Fruit fly (Drosophila melanogaster) whole organism: ENCODE measurements around the gene CG5116.

Experiments used
- CG8478 ChIP-seq: fragments of >200 bp; optimal IDR thresholded peaks from 2 replicates; lab custom pipeline; 2018; ENCODE audit warnings: inconsistent platforms
- Dll ChIP-seq: fragments of >200 bp; optimal IDR thresholded peaks from 2 replicates; lab custom pipeline; 2017
- EcR ChIP-seq, 2 experiments: fragments of >200 bp; optimal IDR thresholded peaks; 2 replicates each; lab custom pipeline; 2017; ENCODE audit warnings: missing biosample characterization in 2 of 2, missing genetic modification characterization in 2 of 2, missing genetic modification reagents in 2 of 2
- pan ChIP-seq: fragments of >200 bp; optimal IDR thresholded peaks from 2 replicates; lab custom pipeline; 2017
- psq ChIP-seq: fragments of >200 bp; optimal IDR thresholded peaks from 2 replicates; lab custom pipeline; 2017
- usp ChIP-seq: fragments of >200 bp; optimal IDR thresholded peaks from 2 replicates; lab custom pipeline; 2017; ENCODE audit warnings: missing biosample characterization, missing genetic modification characterization, mixed read lengths

The CG5116 gene

dm6 chr3R:25482463-25483173, at the start of gene CG5116, which contains the start of the genes XNP and CG42488:
Gene CG5116 (plus strand): TSS chr3R:25483098.
Gene XNP (minus strand): TSS chr3R:25482834.
Gene CG42488 (plus strand): TSS chr3R:25483098.
- TF ChIP-seq EcR (GFP tag; optimal IDR thresholded peaks at IDR 0.05; lab: Kevin White, UChicago): no peak
- no peak for TF ChIP-seq pan (lab: Kevin White, UChicago)
- TF ChIP-seq usp (GFP tag; lab: Kevin White, UChicago): no peak
- TF ChIP-seq CG8478 (lab: Kevin White, UChicago): no peak
- no peak for TF ChIP-seq Dll
- no peak for TF ChIP-seq psq

DNA sequence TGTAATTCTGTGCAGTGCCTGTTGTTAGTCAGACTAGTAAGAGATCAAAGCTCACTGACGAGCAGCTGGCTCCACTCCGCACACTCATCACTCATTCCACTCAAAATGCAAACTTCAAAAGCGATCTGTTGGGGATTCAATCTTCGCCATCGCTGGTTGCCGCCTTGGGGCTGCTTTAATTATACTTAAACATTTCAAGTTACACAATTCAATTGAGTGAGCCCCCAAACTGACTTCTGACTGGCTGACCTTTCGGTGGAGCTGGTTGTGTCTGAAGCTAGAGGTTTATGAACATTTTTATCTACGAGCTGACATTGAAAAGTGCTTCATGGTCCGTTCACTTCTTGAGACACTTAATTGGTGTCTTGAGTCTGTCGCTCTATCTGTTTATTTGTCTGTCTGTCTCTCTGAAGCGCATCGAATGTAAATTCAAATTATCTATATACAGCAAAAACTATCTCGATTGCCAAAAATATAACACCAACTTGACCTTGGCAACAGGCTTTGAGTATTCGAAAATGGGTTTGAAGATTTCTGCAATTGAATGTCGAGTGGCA, 45.6 kb upstream of the CG5116 start:
- no peak for TF ChIP-seq Dll
- TF ChIP-seq usp (GFP tag; lab: Kevin White, UChicago): no peak
- no peak for TF ChIP-seq pan (lab: Kevin White, UChicago)
- no peak for TF ChIP-seq EcR (GFP tag; optimal IDR thresholded peaks at IDR 0.05; lab: Kevin White, UChicago)
- no peak for TF ChIP-seq psq
- TF ChIP-seq CG8478 (lab: Kevin White, UChicago): no peak

DNA sequence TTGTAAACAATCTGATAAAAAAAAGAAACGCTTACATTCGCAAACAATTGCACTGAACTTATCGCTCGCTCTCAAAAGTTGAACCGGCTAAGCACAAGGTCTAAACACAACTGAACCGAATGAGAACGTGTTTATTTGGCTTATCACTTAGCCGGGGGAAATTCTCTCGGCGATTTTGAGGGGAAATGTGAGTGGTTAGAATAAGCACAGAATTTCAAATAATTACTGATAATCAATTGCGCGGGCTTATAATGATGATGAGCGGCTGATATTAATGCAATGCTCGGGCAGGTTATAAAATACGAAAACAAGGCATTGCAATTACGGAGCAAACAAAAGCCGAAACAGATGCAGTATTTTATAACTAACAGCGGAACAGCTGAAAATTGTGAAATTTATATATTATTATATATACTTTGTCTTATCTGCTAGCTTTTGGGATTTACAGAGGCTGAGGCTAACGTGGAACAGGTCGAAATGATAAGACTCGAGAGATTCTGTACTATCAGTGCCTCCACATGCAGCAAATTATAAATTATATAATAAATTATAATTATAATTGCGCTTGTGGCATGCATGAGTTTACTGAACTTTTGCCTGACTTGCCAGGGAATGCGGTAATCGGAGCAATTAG, 44.4 kb upstream of the CG5116 start:
- no peak for TF ChIP-seq pan (lab: Kevin White, UChicago)
- no peak for TF ChIP-seq Dll
- TF ChIP-seq EcR (GFP tag; optimal IDR thresholded peaks at IDR 0.05; lab: Kevin White, UChicago): no peak
- no peak for TF ChIP-seq psq
- TF ChIP-seq CG8478 (lab: Kevin White, UChicago): no peak
- TF ChIP-seq usp (GFP tag; lab: Kevin White, UChicago): no peak

DNA sequence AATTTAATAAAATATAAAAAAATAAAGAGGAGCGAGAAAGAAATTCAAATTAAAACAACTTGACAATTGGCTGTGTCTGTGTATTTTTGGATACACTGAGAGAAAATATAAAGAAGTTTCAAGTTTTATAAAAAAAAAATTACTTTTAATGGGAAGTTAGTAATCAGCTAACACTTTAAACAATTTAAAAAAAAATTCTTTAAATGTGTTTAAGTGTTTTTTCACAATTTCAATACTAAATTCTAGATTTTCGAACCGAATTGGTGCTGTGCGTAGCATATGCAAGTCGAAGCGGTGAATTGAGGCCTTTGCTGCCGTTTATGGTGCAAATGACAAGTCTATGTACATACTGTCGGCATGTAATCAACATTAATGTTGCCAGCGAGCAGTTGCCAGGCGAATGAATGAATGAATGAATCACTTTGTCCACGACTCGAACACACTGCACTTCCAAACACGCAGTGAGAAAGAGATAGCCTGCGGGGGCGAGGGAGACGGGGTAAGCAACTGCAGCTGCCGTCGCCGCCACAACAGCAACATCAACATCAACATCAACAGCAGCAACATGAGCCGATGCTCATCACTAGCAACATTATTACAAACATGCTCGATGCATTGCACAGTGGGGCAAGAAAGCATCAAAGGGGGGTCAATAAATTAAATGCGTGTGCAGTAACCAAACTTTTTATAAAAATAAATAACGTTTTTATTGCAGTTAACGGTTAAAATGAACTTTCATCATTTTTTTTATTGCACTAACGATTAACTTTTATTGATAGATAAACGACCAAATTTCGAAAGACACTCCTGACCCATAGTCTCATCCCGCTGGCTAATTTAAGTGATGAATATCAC, 37.1 kb upstream of the CG5116 start:
- no peak for TF ChIP-seq CG8478 (lab: Kevin White, UChicago)
- TF ChIP-seq Dll: no peak
- no peak for TF ChIP-seq psq
- TF ChIP-seq pan (lab: Kevin White, UChicago): no peak
- no peak for TF ChIP-seq usp (GFP tag; lab: Kevin White, UChicago)
- TF ChIP-seq EcR (GFP tag; optimal IDR thresholded peaks at IDR 0.05; lab: Kevin White, UChicago): no peak

- TF ChIP-seq Dll (no peak), pan (lab: Kevin White, UChicago) (no peak), EcR (GFP tag; optimal IDR thresholded peaks at IDR 0.05; lab: Kevin White, UChicago) (no peak), psq (no peak), usp (GFP tag; lab: Kevin White, UChicago) (no peak), CG8478 (lab: Kevin White, UChicago) (no peak)
Observed at dm6 chr3R:25446482-25447300, 36.2 kb upstream of the CG5116 start.

DNA sequence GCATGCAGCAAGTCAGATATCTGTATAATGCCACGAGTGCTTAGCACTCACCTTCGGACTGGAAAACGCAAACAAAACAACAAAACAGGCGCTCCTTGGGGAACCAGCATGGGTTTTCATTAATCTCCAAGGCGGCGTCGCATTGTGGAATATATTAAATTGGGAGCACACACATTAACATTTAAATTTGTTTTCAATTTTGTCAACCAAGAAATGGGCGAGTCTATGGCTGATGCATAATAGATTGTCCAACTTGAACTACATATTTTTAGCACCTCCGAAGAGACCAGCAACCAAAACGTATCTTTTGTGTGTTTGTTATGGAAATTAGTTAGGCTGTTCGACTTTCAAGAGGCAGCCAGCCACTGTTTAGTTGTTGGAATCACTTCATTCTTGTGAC, 35.4 kb upstream of the CG5116 start:
- no peak for TF ChIP-seq pan (lab: Kevin White, UChicago)
- no peak for TF ChIP-seq EcR (GFP tag; optimal IDR thresholded peaks at IDR 0.05; lab: Kevin White, UChicago)
- TF ChIP-seq CG8478 (lab: Kevin White, UChicago): no peak
- TF ChIP-seq usp (GFP tag; lab: Kevin White, UChicago): no peak
- TF ChIP-seq Dll: no peak

- TF ChIP-seq pan (lab: Kevin White, UChicago): no peak
- no peak for TF ChIP-seq CG8478 (lab: Kevin White, UChicago)
- no peak for TF ChIP-seq Dll
Observed at dm6 chr3R:25448318-25448717, 34.6 kb upstream of the CG5116 start.

- no peak for TF ChIP-seq Dll
- TF ChIP-seq usp (GFP tag; lab: Kevin White, UChicago): no peak
- no peak for TF ChIP-seq CG8478 (lab: Kevin White, UChicago)
- TF ChIP-seq EcR (GFP tag; optimal IDR thresholded peaks at IDR 0.05; lab: Kevin White, UChicago): no peak
- no peak for TF ChIP-seq pan (lab: Kevin White, UChicago)
- no peak for TF ChIP-seq psq
Observed at dm6 chr3R:25448737-25449136, 34.2 kb upstream of the CG5116 start.

DNA sequence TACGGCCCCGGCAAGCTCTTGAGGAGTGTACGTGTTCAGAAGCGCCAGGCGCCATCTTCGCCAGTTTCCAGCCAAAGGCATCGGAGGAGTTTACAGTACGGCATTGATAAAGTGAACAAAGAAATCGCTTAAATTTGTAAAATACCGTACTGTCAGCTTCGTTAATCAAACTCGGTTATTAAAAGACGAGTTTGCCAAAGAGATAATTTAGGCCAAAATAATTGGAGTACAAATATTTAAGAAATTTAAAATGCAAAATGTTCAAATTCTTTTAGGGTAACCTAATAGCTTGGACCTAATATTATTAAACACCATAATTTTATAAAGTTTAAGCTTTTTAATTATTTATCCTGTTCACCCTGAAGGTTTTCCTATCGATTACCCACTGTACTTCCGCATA, 31.1 kb upstream of the CG5116 start:
- TF ChIP-seq CG8478 (lab: Kevin White, UChicago): no peak
- no peak for TF ChIP-seq EcR (GFP tag; optimal IDR thresholded peaks at IDR 0.05; lab: Kevin White, UChicago)
- TF ChIP-seq Dll: no peak
- no peak for TF ChIP-seq usp (GFP tag; lab: Kevin White, UChicago)
- TF ChIP-seq pan (lab: Kevin White, UChicago): no peak
- no peak for TF ChIP-seq psq

DNA sequence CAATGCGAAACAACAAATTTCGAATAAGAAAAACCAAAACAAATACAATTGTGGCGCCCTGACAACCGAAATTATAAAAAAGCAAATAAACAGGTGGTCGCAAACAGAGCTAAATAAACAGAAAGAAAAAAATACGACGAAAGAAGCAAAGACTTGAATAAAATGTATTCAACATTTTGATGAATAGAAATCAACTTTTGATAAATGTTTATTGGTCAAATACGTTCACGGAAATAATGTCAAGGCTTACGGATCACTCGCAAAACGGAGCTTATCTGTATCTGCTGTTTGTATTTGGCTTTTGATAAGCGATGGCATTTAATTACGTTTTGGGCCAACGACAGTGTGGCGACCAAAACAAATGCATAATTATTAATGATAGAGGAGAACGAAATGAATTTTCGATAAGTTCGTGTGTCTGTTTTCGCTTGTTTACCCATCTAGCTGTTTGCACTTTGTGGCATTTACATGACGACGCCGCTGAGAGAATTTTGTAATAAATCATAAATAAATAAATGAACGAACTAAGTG, 29.7 kb upstream of the CG5116 start:
- TF ChIP-seq CG8478 (lab: Kevin White, UChicago) (no peak), psq (no peak), usp (GFP tag; lab: Kevin White, UChicago) (no peak), EcR (GFP tag; optimal IDR thresholded peaks at IDR 0.05; lab: Kevin White, UChicago) (no peak), pan (lab: Kevin White, UChicago) (no peak), Dll (no peak)
